Fruit fly (Drosophila melanogaster) whole organism: ENCODE data around the gene CG15353.

Experiments used
- Dll ChIP-seq: fragments of >200 bp; optimal IDR thresholded peaks from 2 replicates; lab custom pipeline; 2017
- psq ChIP-seq: fragments of >200 bp; optimal IDR thresholded peaks from 2 replicates; lab custom pipeline; 2017

DNA sequence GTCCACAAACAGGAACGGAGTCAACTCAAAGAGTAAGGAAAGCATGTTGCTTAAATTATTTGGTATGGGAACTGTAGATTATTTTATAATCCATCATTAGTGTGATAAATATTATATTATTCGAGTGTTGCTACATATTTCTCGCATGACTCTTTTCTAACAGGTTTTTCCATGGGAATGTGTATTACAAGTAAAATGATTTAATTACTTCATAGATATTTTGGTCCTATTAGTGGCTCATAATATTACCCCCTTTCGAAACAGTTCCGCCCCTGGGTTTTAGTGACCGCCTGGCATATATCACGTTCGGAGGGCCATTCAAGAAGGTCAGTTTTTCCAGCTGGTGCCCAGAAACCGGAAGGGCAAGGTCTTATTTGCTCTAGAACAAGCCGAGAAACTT, 25.1 kb upstream of the CG15353 start:
- TF ChIP-seq Dll, result no peak
- TF ChIP-seq psq (lab: Kevin White, UChicago), result no peak
